Worm (Caenorhabditis elegans) whole organism, L1 larva: ENCODE results near the gene F41G3.6.
A peak's percentile ranks its signal among the peaks of the same experiment; 100 is the strongest.

Source experiments
- C04F5.9 ChIP-seq: sonication (generic microtip); optimal IDR thresholded peaks from 2 replicates; lab custom pipeline; 2016; ENCODE audit warnings: missing genetic modification characterization, missing compliant biosample characterization
- C34B4.2 ChIP-seq: sonication (generic microtip); optimal IDR thresholded peaks from 2 replicates; lab custom pipeline; 2017; ENCODE audit warnings: mild to moderate bottlenecking, missing genetic modification characterization, missing compliant biosample characterization
- F16B12.6 ChIP-seq: fragments of 150-350 bp; optimal IDR thresholded peaks from 2 replicates; lab custom pipeline; 2014; ENCODE audit warnings: missing biosample characterization, missing genetic modification characterization
- Y116A8C.19 ChIP-seq: sonication (generic microtip); optimal IDR thresholded peaks from 2 replicates; lab custom pipeline; 2016; ENCODE audit warnings: missing compliant biosample characterization, missing genetic modification characterization, borderline replicate concordance
- alr-1 ChIP-seq: fragments of 200-800 bp; sonication (Bioruptor generic); optimal IDR thresholded peaks from 2 replicates; lab custom pipeline; 2018; ENCODE audit warnings: borderline replicate concordance, mild to moderate bottlenecking, missing genetic modification characterization, missing compliant biosample characterization
- aly-2 ChIP-seq: fragments of 150-350 bp; optimal IDR thresholded peaks from 2 replicates; lab custom pipeline; 2014; ENCODE audit warnings: missing biosample characterization, missing genetic modification characterization
- ceh-90 ChIP-seq: sonication (generic microtip); optimal IDR thresholded peaks from 2 replicates; lab custom pipeline; 2016; ENCODE audit warnings: missing genetic modification characterization, missing compliant biosample characterization
- ces-1 ChIP-seq: fragments of 150-350 bp; optimal IDR thresholded peaks from 2 replicates; lab custom pipeline; 2014; ENCODE audit warnings: missing biosample characterization, missing genetic modification reagents, missing genetic modification characterization
- efl-1 ChIP-seq, 4 experiments: fragments of 150-350 bp; optimal IDR thresholded peaks in 3 of 4; peaks in 1 of 4; 1 replicate in 1 of 4; 2 replicates in 3 of 4; lab custom pipeline; 2014; ENCODE audit warnings: missing biosample characterization in 2 of 4, missing genetic modification characterization in 2 of 4, missing genetic modification reagents in 2 of 4
- egl-13 ChIP-seq: sonication (generic microtip); optimal IDR thresholded peaks from 2 replicates; lab custom pipeline; 2016; ENCODE audit warnings: missing genotype, missing genetic modification reagents, missing genetic modification characterization, missing compliant biosample characterization
- elt-2 ChIP-seq: sonication (generic microtip); optimal IDR thresholded peaks from 2 replicates; lab custom pipeline; 2016; ENCODE audit warnings: missing genetic modification characterization, mild to moderate bottlenecking, inconsistent platforms, missing compliant biosample characterization, missing genetic modification reagents
- elt-3 ChIP-seq, 6 experiments: fragments of 150-350 bp in 1 of 6; sonication (generic microtip); optimal IDR thresholded peaks; 2 replicates each; lab custom pipeline; 2017 to 2018; ENCODE audit warnings: missing biosample characterization in 6 of 6, missing genetic modification characterization in 6 of 6, inconsistent platforms in 1 of 6
- fkh-10 ChIP-seq: sonication (generic microtip); optimal IDR thresholded peaks from 2 replicates; lab custom pipeline; 2017; ENCODE audit warnings: missing biosample characterization, missing genetic modification reagents, missing genetic modification characterization
- fkh-8 ChIP-seq: sonication (generic microtip); optimal IDR thresholded peaks from 2 replicates; lab custom pipeline; 2016; ENCODE audit warnings: mild to moderate bottlenecking, missing genetic modification characterization, missing compliant biosample characterization
- hpl-2 ChIP-seq: fragments of 150-350 bp; optimal IDR thresholded peaks from 2 replicates; lab custom pipeline; 2014; ENCODE audit warnings: missing biosample characterization, missing genetic modification reagents, missing genetic modification characterization
- irx-1 ChIP-seq: sonication (generic microtip); optimal IDR thresholded peaks from 2 replicates; lab custom pipeline; 2016; ENCODE audit warnings: missing genetic modification characterization, missing compliant biosample characterization
- jun-1 ChIP-seq: fragments of 150-350 bp; optimal IDR thresholded peaks from 2 replicates; lab custom pipeline; 2014; ENCODE audit warnings: missing biosample characterization, missing genetic modification reagents, missing genetic modification characterization
- lin-13 ChIP-seq: fragments of 150-350 bp; optimal IDR thresholded peaks from 2 replicates; lab custom pipeline; 2014; ENCODE audit warnings: missing biosample characterization, missing genetic modification reagents, missing genetic modification characterization
- lin-14 ChIP-seq: fragments of 200-800 bp; sonication (Bioruptor generic); optimal IDR thresholded peaks from 2 replicates; lab custom pipeline; 2018; ENCODE audit warnings: mild to moderate bottlenecking, missing genetic modification characterization, moderate library complexity, missing compliant biosample characterization
- lin-15B ChIP-seq: fragments of 150-350 bp; sonication (generic microtip); optimal IDR thresholded peaks from 3 replicates; lab custom pipeline; 2014; ENCODE audit warnings: missing biosample characterization, missing genetic modification characterization
- lin-35 ChIP-seq, 2 experiments: fragments of 150-350 bp; optimal IDR thresholded peaks; 2 replicates each; lab custom pipeline; 2014; ENCODE audit warnings: missing biosample characterization in 2 of 2, missing genetic modification characterization in 2 of 2, missing genetic modification reagents in 2 of 2
- lin-39 ChIP-seq: fragments of 150-350 bp; optimal IDR thresholded peaks from 2 replicates; lab custom pipeline; 2014; ENCODE audit warnings: missing biosample characterization, missing genetic modification reagents, missing genetic modification characterization
- lsy-2 ChIP-seq, 2 experiments: fragments of 150-350 bp; optimal IDR thresholded peaks; 2 replicates each; lab custom pipeline; 2014; ENCODE audit warnings: missing biosample characterization in 2 of 2, missing genetic modification characterization in 2 of 2
- mab-9 ChIP-seq: fragments of 200-800 bp; sonication (Bioruptor generic); IDR thresholded peaks from 2 replicates; pipeline ENCODE4 v1.3.6; 2022; ENCODE audit warnings: missing genetic modification reagents, missing genetic modification characterization, missing compliant biosample characterization
- mdl-1 ChIP-seq, 2 experiments: fragments of 150-350 bp; optimal IDR thresholded peaks; 2 replicates each; lab custom pipeline; 2014 to 2017; ENCODE audit warnings: missing biosample characterization in 2 of 2, missing genetic modification characterization in 2 of 2, inconsistent platforms in 1 of 2
- mep-1 ChIP-seq: fragments of 150-350 bp; optimal IDR thresholded peaks from 2 replicates; lab custom pipeline; 2014; ENCODE audit warnings: missing biosample characterization, missing genetic modification characterization
- nhr-11 ChIP-seq: fragments of 150-350 bp; optimal IDR thresholded peaks from 2 replicates; lab custom pipeline; 2014; ENCODE audit warnings: missing biosample characterization, missing genetic modification characterization
- nhr-12 ChIP-seq: sonication (generic microtip); optimal IDR thresholded peaks from 2 replicates; lab custom pipeline; 2017; ENCODE audit warnings: missing biosample characterization, missing genetic modification characterization
- nhr-19 ChIP-seq: fragments of 200-800 bp; sonication (Bioruptor generic); conservative IDR thresholded peaks from 2 replicates; pipeline ENCODE4 v1.3.6; 2022; ENCODE audit warnings: missing genetic modification characterization, missing compliant biosample characterization
- nhr-237 ChIP-seq: fragments of 150-350 bp; optimal IDR thresholded peaks from 2 replicates; lab custom pipeline; 2014; ENCODE audit warnings: missing biosample characterization, missing genetic modification characterization
- nhr-71 ChIP-seq: sonication (generic microtip); optimal IDR thresholded peaks from 2 replicates; lab custom pipeline; 2016; ENCODE audit warnings: mild to moderate bottlenecking, missing genetic modification characterization, moderate library complexity, missing compliant biosample characterization
- nhr-90 ChIP-seq: sonication (generic microtip); optimal IDR thresholded peaks from 2 replicates; lab custom pipeline; 2016; ENCODE audit warnings: mild to moderate bottlenecking, missing genetic modification characterization, missing compliant biosample characterization; ENCODE audit not compliant: poor library complexity
- pag-3 ChIP-seq: sonication (generic microtip); optimal IDR thresholded peaks from 2 replicates; lab custom pipeline; 2017; ENCODE audit warnings: missing genetic modification characterization, mild to moderate bottlenecking, missing compliant biosample characterization, antibody characterized with exemption, borderline replicate concordance; ENCODE audit not compliant: insufficient read depth
- pax-3 ChIP-seq: fragments of 200-800 bp; sonication (Bioruptor generic); optimal IDR thresholded peaks from 2 replicates; lab custom pipeline; 2018; ENCODE audit warnings: mild to moderate bottlenecking, missing genetic modification characterization, moderate library complexity, missing compliant biosample characterization
- rnt-1 ChIP-seq: sonication (generic microtip); optimal IDR thresholded peaks from 2 replicates; lab custom pipeline; 2016; ENCODE audit warnings: mild to moderate bottlenecking, missing genetic modification characterization, moderate library complexity, missing compliant biosample characterization
- skn-1 ChIP-seq: fragments of 150-350 bp; optimal IDR thresholded peaks from 2 replicates; lab custom pipeline; 2014; ENCODE audit warnings: missing biosample characterization, missing genetic modification characterization
- snpc-4 ChIP-seq: fragments of 150-350 bp; optimal IDR thresholded peaks from 2 replicates; lab custom pipeline; 2014; ENCODE audit warnings: missing biosample characterization, missing genetic modification characterization
- sup-37 ChIP-seq: fragments of 200-800 bp; sonication (Bioruptor generic); optimal IDR thresholded peaks from 2 replicates; lab custom pipeline; 2018; ENCODE audit warnings: mild to moderate bottlenecking, missing genetic modification characterization, missing compliant biosample characterization
- tbx-2 ChIP-seq: sonication (generic microtip); optimal IDR thresholded peaks from 2 replicates; lab custom pipeline; 2016; ENCODE audit warnings: missing genetic modification characterization, missing compliant biosample characterization
- tlp-1 ChIP-seq: fragments of 150-350 bp; optimal IDR thresholded peaks from 2 replicates; lab custom pipeline; 2014; ENCODE audit warnings: missing biosample characterization, missing genetic modification characterization
- unc-130 ChIP-seq: fragments of 150-350 bp; optimal IDR thresholded peaks from 2 replicates; lab custom pipeline; 2017; ENCODE audit warnings: missing biosample characterization, missing genetic modification characterization, inconsistent platforms
- unc-62 ChIP-seq: fragments of 150-350 bp; optimal IDR thresholded peaks from 2 replicates; lab custom pipeline; 2014; ENCODE audit warnings: missing biosample characterization, missing genetic modification reagents, missing genetic modification characterization
- unc-86 ChIP-seq: sonication (generic microtip); optimal IDR thresholded peaks from 2 replicates; lab custom pipeline; 2016; ENCODE audit warnings: missing genetic modification characterization, missing compliant biosample characterization
- xbp-1 ChIP-seq: sonication (generic microtip); optimal IDR thresholded peaks from 2 replicates; lab custom pipeline; 2016; ENCODE audit warnings: missing genetic modification characterization, missing compliant biosample characterization
- zip-4 ChIP-seq: fragments of 200-800 bp; sonication (Bioruptor generic); optimal IDR thresholded peaks from 2 replicates; lab custom pipeline; 2018; ENCODE audit warnings: mild to moderate bottlenecking, missing genetic modification characterization, moderate library complexity, missing compliant biosample characterization
- ztf-11 ChIP-seq, 2 experiments: sonication (generic microtip); optimal IDR thresholded peaks; 2 replicates each; lab custom pipeline; 2016 to 2017; ENCODE audit warnings: missing genetic modification characterization in 2 of 2, missing biosample characterization in 1 of 2, missing compliant biosample characterization in 1 of 2
- ztf-4 ChIP-seq: fragments of 150-350 bp; optimal IDR thresholded peaks from 2 replicates; lab custom pipeline; 2014; ENCODE audit warnings: missing biosample characterization, missing genetic modification characterization

Gene F41G3.6

DNA sequence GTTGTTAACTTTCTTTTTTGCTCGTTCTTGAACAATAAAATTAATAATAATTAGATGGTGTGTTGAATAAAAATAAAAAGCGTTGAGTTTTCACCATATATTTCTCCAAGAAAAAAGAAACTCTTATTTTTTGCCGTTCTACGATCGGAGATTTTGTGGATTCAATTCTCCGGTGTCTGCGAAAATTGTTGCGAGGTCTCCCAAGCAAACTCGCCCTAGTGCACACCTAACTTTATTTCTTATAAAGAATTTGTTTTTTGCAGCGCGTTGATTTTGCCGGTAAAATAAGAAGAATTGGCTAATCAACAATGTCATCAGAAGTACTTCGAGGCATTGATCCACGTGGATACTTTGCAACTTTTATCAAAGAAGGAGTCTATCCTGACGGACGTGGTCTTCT is 1.3 kb upstream of the F41G3.6 start, which contains the start of gene exos-8 (continued):
- TF ChIP-seq nhr-12 (tag; lab: Kevin White, UChicago) (no peak), tbx-2 (tag; lab: Kevin White, UChicago) (peak; percentile 56), C04F5.9 (tag; lab: Kevin White, UChicago) (no peak), jun-1 (tag; lab: Kevin White, UChicago) (peak; percentile 13), ztf-4 (tag; lab: Kevin White, UChicago) (no peak), nhr-11 (tag; lab: Kevin White, UChicago) (no peak), ztf-11 (tag; optimal IDR thresholded peaks at IDR 0.05; lab: Kevin White, UChicago) (peak in 1 of 2 experiments; percentile 17), fkh-8 (peak; percentile 58), mdl-1 (tag; optimal IDR thresholded peaks at IDR 0.05; lab: Kevin White, UChicago) (no peak), egl-13 (no peak), snpc-4 (tag; lab: Kevin White, UChicago) (peak; percentile 15), xbp-1 (tag; lab: Kevin White, UChicago) (peak; percentile 53), ceh-90 (tag; lab: Kevin White, UChicago) (no peak), tlp-1 (tag; lab: Kevin White, UChicago) (no peak), ces-1 (GFP tag; lab: Kevin White, UChicago) (no peak), Y116A8C.19 (tag; lab: Kevin White, UChicago) (no peak), hpl-2 (GFP tag; lab: Kevin White, UChicago) (peak; percentile 9), skn-1 (tag; lab: Kevin White, UChicago) (peak; percentile 6), rnt-1 (tag; lab: Kevin White, UChicago) (peak; percentile 89), fkh-10 (GFP tag; lab: Kevin White, UChicago) (no peak), irx-1 (tag; lab: Kevin White, UChicago) (no peak), zip-4 (no peak), lin-14 (GFP tag; lab: Kevin White, UChicago) (peak; percentile 55), lin-13 (peak; percentile 63), nhr-19 (GFP tag; lab: Robert Waterston, UW) (peak; percentile 45), nhr-237 (no peak), pag-3 (tag; lab: Kevin White, UChicago) (no peak), elt-3 (tag; optimal IDR thresholded peaks at IDR 0.05; lab: Kevin White, UChicago) (peak in 1 of 6 experiments; percentile 55), lin-39 (tag; lab: Kevin White, UChicago) (no peak), mab-9 (GFP tag; lab: Robert Waterston, UW) (no peak), unc-62 (GFP tag; lab: Kevin White, UChicago) (no peak), lin-15B (peak; percentile 81), elt-2 (no peak), nhr-90 (tag; lab: Kevin White, UChicago) (peak; percentile 13), lsy-2 (tag; optimal IDR thresholded peaks at IDR 0.05; lab: Kevin White, UChicago) (peak; percentile 28 to 80), lin-35 (GFP tag; optimal IDR thresholded peaks at IDR 0.05; lab: Kevin White, UChicago) (peak; percentile 34 to 82)

DNA sequence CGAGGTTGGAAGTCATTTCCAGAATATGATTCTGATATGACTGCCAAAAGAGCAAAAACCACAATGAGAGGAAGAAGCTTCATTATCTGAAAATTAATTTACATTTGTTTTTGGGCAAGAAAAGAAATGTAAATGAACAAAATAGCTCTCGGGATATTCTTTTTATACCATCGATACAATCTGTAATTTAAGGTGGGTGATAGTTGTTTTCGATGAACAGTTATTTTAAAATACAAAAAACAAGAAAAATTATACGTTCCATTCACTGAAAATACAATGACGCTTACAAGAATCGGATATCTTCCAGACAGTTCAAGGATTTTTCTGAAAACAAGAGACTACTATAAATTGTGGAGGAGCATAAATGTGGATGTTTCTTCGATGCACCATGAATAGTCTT is 1.9 kb downstream of the F41G3.6 start, which contains the start of gene ins-15:
Gene ins-15, minus strand, starts transcription at position 101 of the 400 bp plus-strand sequence.
- TF ChIP-seq efl-1 (optimal IDR thresholded peaks at IDR 0.05; lab: Kevin White, UChicago) (no peak), efl-1 (GFP tag; optimal IDR thresholded peaks at IDR 0.05 in 1 of 2; lab: Kevin White, UChicago) (peak in 1 of 2 experiments; percentile 12), tlp-1 (tag; lab: Kevin White, UChicago) (no peak)

DNA sequence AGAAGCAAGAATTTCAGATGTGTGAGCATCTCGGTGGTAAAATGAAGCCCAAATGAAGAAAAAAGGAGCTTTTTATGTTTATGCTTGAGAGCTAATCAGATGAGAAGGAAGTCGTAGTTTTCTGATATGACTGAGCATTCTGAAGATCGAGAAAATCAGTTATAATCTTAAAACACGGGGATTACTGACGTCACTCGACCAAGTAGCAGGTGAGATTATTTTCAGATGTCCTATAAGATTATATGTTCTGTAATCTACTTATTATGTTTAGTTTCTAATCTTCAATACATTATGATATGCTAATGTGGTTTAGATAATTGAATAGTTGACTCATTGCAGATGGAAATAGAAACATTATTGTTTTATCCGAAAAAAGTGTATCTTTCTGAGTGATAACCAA is 3.1 kb downstream of the F41G3.6 start, which contains the start of gene ins-14:
Gene ins-14, minus strand, starts transcription at position 32 of the 400 bp plus-strand sequence.
- TF ChIP-seq egl-13 (peak; percentile 60), F16B12.6 (tag; lab: Kevin White, UChicago) (no peak), lin-35 (GFP tag; optimal IDR thresholded peaks at IDR 0.05; lab: Kevin White, UChicago) (no peak), nhr-71 (tag; lab: Kevin White, UChicago) (peak; percentile 53), zip-4 (no peak), nhr-237 (no peak), alr-1 (tag; lab: Kevin White, UChicago) (no peak), mdl-1 (tag; optimal IDR thresholded peaks at IDR 0.05; lab: Kevin White, UChicago) (no peak), efl-1 (optimal IDR thresholded peaks at IDR 0.05; lab: Kevin White, UChicago) (no peak), efl-1 (GFP tag; optimal IDR thresholded peaks at IDR 0.05 in 1 of 2; lab: Kevin White, UChicago) (peak in 1 of 2 experiments; percentile 75), aly-2 (tag; lab: Kevin White, UChicago) (no peak), mep-1 (tag; lab: Kevin White, UChicago) (no peak), sup-37 (GFP tag; lab: Kevin White, UChicago) (no peak), C34B4.2 (tag; lab: Kevin White, UChicago) (no peak), pax-3 (tag; lab: Kevin White, UChicago) (peak; percentile 50), hpl-2 (GFP tag; lab: Kevin White, UChicago) (no peak), skn-1 (tag; lab: Kevin White, UChicago) (no peak), unc-130 (tag; lab: Kevin White, UChicago) (no peak), irx-1 (tag; lab: Kevin White, UChicago) (no peak), ces-1 (GFP tag; lab: Kevin White, UChicago) (no peak), ztf-11 (tag; optimal IDR thresholded peaks at IDR 0.05; lab: Kevin White, UChicago) (no peak), unc-86 (no peak), unc-62 (GFP tag; lab: Kevin White, UChicago) (no peak)
